Worm (Caenorhabditis elegans) whole organism, L3 larva: Measurements from ENCODE around the gene cyp-35B1.

ENCODE experiments used
- ceh-16 ChIP-seq: sonication (generic microtip); optimal IDR thresholded peaks from 2 replicates; lab custom pipeline; 2017; ENCODE audit warnings: missing biosample characterization, missing genetic modification characterization
- jun-1 ChIP-seq: fragments of 150-350 bp; optimal IDR thresholded peaks from 2 replicates; lab custom pipeline; 2014; ENCODE audit warnings: missing biosample characterization, missing genetic modification reagents, missing genetic modification characterization
- nhr-12 ChIP-seq: fragments of 150-350 bp; optimal IDR thresholded peaks from 2 replicates; lab custom pipeline; 2014; ENCODE audit warnings: missing biosample characterization, missing genetic modification characterization
- nhr-43 ChIP-seq: sonication (generic microtip); optimal IDR thresholded peaks from 2 replicates; lab custom pipeline; 2016; ENCODE audit warnings: mild to moderate bottlenecking, missing genetic modification characterization, missing compliant biosample characterization; ENCODE audit not compliant: poor library complexity, severe bottlenecking
- nhr-77 ChIP-seq: fragments of 150-350 bp; optimal IDR thresholded peaks from 2 replicates; lab custom pipeline; 2014; ENCODE audit warnings: missing biosample characterization, missing genetic modification characterization
- unc-62 ChIP-seq: fragments of 150-350 bp; sonication (generic microtip); optimal IDR thresholded peaks from 4 replicates; lab custom pipeline; 2014; ENCODE audit warnings: missing biosample characterization, missing genetic modification reagents, missing genetic modification characterization
- ztf-11 ChIP-seq: fragments of 150-350 bp; optimal IDR thresholded peaks from 2 replicates; lab custom pipeline; 2014; ENCODE audit warnings: missing biosample characterization, missing genetic modification characterization

DNA sequence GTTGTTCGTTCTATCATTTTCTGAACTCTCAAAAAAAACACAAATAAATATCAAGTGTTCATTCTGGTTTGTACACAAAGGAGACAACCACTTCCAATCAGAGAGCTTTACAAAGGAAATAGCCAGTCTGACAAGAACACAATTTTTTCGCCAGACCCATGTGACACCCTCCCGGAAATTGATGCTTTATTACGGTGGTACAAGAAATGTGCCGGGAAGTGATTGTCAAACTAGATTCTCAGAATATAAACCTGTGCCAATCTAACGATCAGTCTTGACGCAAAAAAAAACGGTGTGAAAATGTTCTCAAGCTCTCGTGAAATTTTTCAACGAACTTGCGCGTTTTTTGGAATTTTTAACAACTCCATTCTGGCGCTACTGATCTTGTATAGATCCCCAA, 14.9 kb downstream of the cyp-35B1 start, which contains the start of gene str-247:
- TF ChIP-seq nhr-43 (tag; lab: Kevin White, UChicago) (no peak), unc-62 (no peak), ceh-16 (tag; lab: Kevin White, UChicago) (no peak), nhr-12 (tag; lab: Kevin White, UChicago) (no peak), ztf-11 (tag; lab: Kevin White, UChicago) (no peak), jun-1 (tag; lab: Kevin White, UChicago) (no peak), nhr-77 (no peak)
